Worm (Caenorhabditis elegans) whole organism, young adult: Measurements from ENCODE around the gene upb-1.

Experiments used
- B0019.2 ChIP-seq: fragments of 200-800 bp; sonication (Bioruptor generic); conservative IDR thresholded peaks from 2 replicates; pipeline ENCODE4 v1.3.6; 2022; ENCODE audit warnings: missing genetic modification reagents, missing genetic modification characterization, missing compliant biosample characterization
- B0261.1 ChIP-seq: sonication (generic microtip); optimal IDR thresholded peaks from 2 replicates; lab custom pipeline; 2016; ENCODE audit warnings: mild to moderate bottlenecking, missing genetic modification characterization, moderate library complexity, missing compliant biosample characterization
- F33H1.4 ChIP-seq: fragments of 200-800 bp; sonication (Bioruptor generic); IDR thresholded peaks from 2 replicates; pipeline ENCODE4 v1.3.6; 2022; ENCODE audit warnings: missing genetic modification reagents, missing genetic modification characterization, missing compliant biosample characterization
- F55B11.4 ChIP-seq: sonication (generic microtip); optimal IDR thresholded peaks from 2 replicates; lab custom pipeline; 2016; ENCODE audit warnings: missing compliant biosample characterization, missing genetic modification characterization, borderline replicate concordance; ENCODE audit not compliant: insufficient read depth
- K11D2.4 ChIP-seq: fragments of 200-800 bp; sonication (Bioruptor generic); IDR thresholded peaks from 2 replicates; pipeline ENCODE4 v1.3.6; 2022; ENCODE audit warnings: missing genetic modification reagents, missing genetic modification characterization, missing compliant biosample characterization
- T07F8.4 ChIP-seq: sonication (generic microtip); optimal IDR thresholded peaks from 2 replicates; lab custom pipeline; 2016; ENCODE audit warnings: mild to moderate bottlenecking, missing genetic modification characterization, moderate library complexity, missing compliant biosample characterization
- Y53G8AR.9 ChIP-seq: fragments of 200-800 bp; sonication (Bioruptor generic); conservative IDR thresholded peaks from 2 replicates; pipeline ENCODE4 v1.3.6; 2022; ENCODE audit warnings: missing genetic modification reagents, missing genetic modification characterization, missing compliant biosample characterization
- Y56A3A.18 ChIP-seq: fragments of 200-800 bp; sonication (Bioruptor generic); IDR thresholded peaks from 2 replicates; pipeline ENCODE4 v1.3.6; 2022; ENCODE audit warnings: missing genetic modification reagents, missing genetic modification characterization, missing compliant biosample characterization
- Y79H2A.3 ChIP-seq: fragments of 200-800 bp; sonication (Bioruptor generic); conservative IDR thresholded peaks from 2 replicates; pipeline ENCODE4 v1.3.6; 2022; ENCODE audit warnings: missing genetic modification reagents, missing genetic modification characterization, missing compliant biosample characterization
- aptf-2 ChIP-seq: fragments of 200-800 bp; sonication (Bioruptor generic); conservative IDR thresholded peaks from 2 replicates; pipeline ENCODE4 v1.3.6; 2022; ENCODE audit warnings: missing genetic modification reagents, missing genetic modification characterization, missing compliant biosample characterization
- attf-5 ChIP-seq: fragments of 200-800 bp; sonication (Bioruptor generic); optimal IDR thresholded peaks from 2 replicates; lab custom pipeline; 2018; ENCODE audit warnings: mild to moderate bottlenecking, missing genetic modification characterization, missing compliant biosample characterization
- cebp-1 ChIP-seq, 2 experiments: fragments of 200-800 bp in 1 of 2; sonication (Bioruptor generic) in 1 of 2; sonication (generic microtip) in 1 of 2; IDR thresholded peaks in 1 of 2; optimal IDR thresholded peaks in 1 of 2; 2 replicates each; pipeline versions ENCODE4 v1.3.6 to Lab custom; 2017 to 2022; ENCODE audit warnings: missing compliant biosample characterization in 2 of 2, missing genetic modification characterization in 2 of 2, mild to moderate bottlenecking in 1 of 2, missing genetic modification reagents in 1 of 2, moderate library complexity in 1 of 2
- cebp-2 ChIP-seq: fragments of 200-800 bp; sonication (Bioruptor generic); IDR thresholded peaks from 2 replicates; pipeline ENCODE4 v1.3.6; 2022; ENCODE audit warnings: missing genetic modification characterization, missing compliant biosample characterization
- ceh-100 ChIP-seq: fragments of 200-800 bp; sonication (Bioruptor generic); IDR thresholded peaks from 2 replicates; pipeline ENCODE4 v1.3.6; 2022; ENCODE audit warnings: missing genetic modification reagents, missing genetic modification characterization, missing compliant biosample characterization
- ceh-27 ChIP-seq: fragments of 200-800 bp; sonication (Bioruptor generic); optimal IDR thresholded peaks from 2 replicates; lab custom pipeline; 2018; ENCODE audit warnings: mild to moderate bottlenecking, missing genetic modification characterization, moderate library complexity, missing compliant biosample characterization
- ceh-79 ChIP-seq: sonication (generic microtip); optimal IDR thresholded peaks from 2 replicates; lab custom pipeline; 2017; ENCODE audit warnings: mild to moderate bottlenecking, missing genetic modification characterization, missing compliant biosample characterization
- die-1 ChIP-seq: sonication (generic microtip); optimal IDR thresholded peaks from 2 replicates; lab custom pipeline; 2016; ENCODE audit warnings: missing genotype, mild to moderate bottlenecking, missing genetic modification characterization, missing compliant biosample characterization
- egl-44 ChIP-seq: fragments of 200-800 bp; sonication (Bioruptor generic); IDR thresholded peaks from 2 replicates; pipeline ENCODE4 v1.3.6; 2022; ENCODE audit warnings: missing genetic modification reagents, missing genetic modification characterization, missing compliant biosample characterization
- egrh-3 ChIP-seq: fragments of 200-800 bp; sonication (Bioruptor generic); IDR thresholded peaks from 2 replicates; pipeline ENCODE4 v1.3.6; 2022; ENCODE audit warnings: missing genetic modification reagents, missing genetic modification characterization, missing compliant biosample characterization
- ekl-4 ChIP-seq: fragments of 200-800 bp; sonication (Bioruptor generic); IDR thresholded peaks from 2 replicates; pipeline ENCODE4 v1.3.6; 2022; ENCODE audit warnings: missing genetic modification reagents, missing genetic modification characterization, missing compliant biosample characterization
- him-1 ChIP-seq: sonication (generic microtip); optimal IDR thresholded peaks from 2 replicates; lab custom pipeline; 2016; ENCODE audit warnings: missing genotype, missing genetic modification reagents, missing genetic modification characterization, missing compliant biosample characterization
- hlh-12 ChIP-seq: sonication (generic microtip); optimal IDR thresholded peaks from 2 replicates; lab custom pipeline; 2016; ENCODE audit warnings: missing genetic modification characterization, missing compliant biosample characterization
- hlh-26 ChIP-seq: fragments of 200-800 bp; sonication (Bioruptor generic); conservative IDR thresholded peaks from 2 replicates; pipeline ENCODE4 v1.3.6; 2022; ENCODE audit warnings: missing genetic modification reagents, missing genetic modification characterization, missing compliant biosample characterization
- lin-26 ChIP-seq: fragments of 200-800 bp; sonication (Bioruptor generic); IDR thresholded peaks from 2 replicates; pipeline ENCODE4 v1.3.6; 2022; ENCODE audit warnings: missing genetic modification reagents, missing genetic modification characterization, missing compliant biosample characterization
- lin-54 ChIP-seq: fragments of 200-800 bp; sonication (Bioruptor generic); optimal IDR thresholded peaks from 2 replicates; lab custom pipeline; 2018; ENCODE audit warnings: mild to moderate bottlenecking, missing genetic modification characterization, missing compliant biosample characterization
- lir-1 ChIP-seq: fragments of 200-800 bp; sonication (Bioruptor generic); conservative IDR thresholded peaks from 2 replicates; pipeline ENCODE4 v1.3.6; 2022; ENCODE audit warnings: missing genetic modification reagents, missing genetic modification characterization, missing compliant biosample characterization
- lsl-1 ChIP-seq: fragments of 200-800 bp; sonication (Bioruptor generic); optimal IDR thresholded peaks from 2 replicates; lab custom pipeline; 2018; ENCODE audit warnings: mild to moderate bottlenecking, missing genetic modification characterization, moderate library complexity, missing compliant biosample characterization
- madf-6 ChIP-seq: fragments of 200-800 bp; sonication (Bioruptor generic); IDR thresholded peaks from 2 replicates; pipeline ENCODE4 v1.3.6; 2022; ENCODE audit warnings: missing genetic modification reagents, missing genetic modification characterization, missing compliant biosample characterization
- madf-8 ChIP-seq: fragments of 200-800 bp; sonication (Bioruptor generic); conservative IDR thresholded peaks from 2 replicates; pipeline ENCODE4 v1.3.6; 2022; ENCODE audit warnings: missing genetic modification reagents, missing genetic modification characterization, missing compliant biosample characterization
- nfya-1 ChIP-seq: sonication (generic microtip); optimal IDR thresholded peaks from 2 replicates; lab custom pipeline; 2017; ENCODE audit warnings: antibody characterized with exemption, missing compliant biosample characterization, missing genetic modification characterization, borderline replicate concordance; ENCODE audit not compliant: insufficient read depth
- nfya-2 ChIP-seq: fragments of 200-800 bp; sonication (Bioruptor generic); IDR thresholded peaks from 2 replicates; pipeline ENCODE4 v1.3.6; 2022; ENCODE audit warnings: missing genetic modification reagents, missing genetic modification characterization, missing compliant biosample characterization
- nfyb-1 ChIP-seq: fragments of 200-800 bp; sonication (Bioruptor generic); IDR thresholded peaks from 2 replicates; pipeline ENCODE4 v1.3.6; 2022; ENCODE audit warnings: missing genetic modification reagents, missing genetic modification characterization, missing compliant biosample characterization
- nhr-80 ChIP-seq: sonication (generic microtip); optimal IDR thresholded peaks from 2 replicates; lab custom pipeline; 2016; ENCODE audit warnings: missing genetic modification characterization, missing compliant biosample characterization
- rpc-1 ChIP-seq, 2 experiments: fragments of 150-350 bp in 1 of 2; sonication (generic microtip) in 1 of 2; optimal IDR thresholded peaks; 2 replicates each; lab custom pipeline; 2014 to 2018; ENCODE audit warnings: missing biosample characterization in 1 of 2, missing genetic modification characterization in 1 of 2, missing genetic modification reagents in 1 of 2, missing genotype in 1 of 2
- snpc-1.1 ChIP-seq: sonication (generic microtip); optimal IDR thresholded peaks from 2 replicates; lab custom pipeline; 2017; ENCODE audit warnings: missing genetic modification characterization, mild to moderate bottlenecking, missing compliant biosample characterization, antibody characterized with exemption, moderate library complexity, missing genotype, missing genetic modification reagents; ENCODE audit not compliant: insufficient read depth
- snpc-3.4 ChIP-seq: sonication (generic microtip); optimal IDR thresholded peaks from 2 replicates; lab custom pipeline; 2017; ENCODE audit warnings: missing genetic modification characterization, mild to moderate bottlenecking, missing compliant biosample characterization, antibody characterized with exemption, moderate library complexity, missing genotype, missing genetic modification reagents
- sptf-2 ChIP-seq: fragments of 200-800 bp; sonication (Bioruptor generic); optimal IDR thresholded peaks from 2 replicates; lab custom pipeline; 2018; ENCODE audit warnings: mild to moderate bottlenecking, missing genetic modification characterization, missing compliant biosample characterization
- ztf-22 ChIP-seq: fragments of 200-800 bp; sonication (Bioruptor generic); optimal IDR thresholded peaks from 2 replicates; lab custom pipeline; 2018; ENCODE audit warnings: mild to moderate bottlenecking, missing genetic modification characterization, moderate library complexity, missing compliant biosample characterization
- ztf-25 ChIP-seq: fragments of 200-800 bp; sonication (Bioruptor generic); IDR thresholded peaks from 2 replicates; pipeline ENCODE4 v1.3.6; 2022; ENCODE audit warnings: missing genetic modification reagents, missing genetic modification characterization, missing compliant biosample characterization
- ztf-3 ChIP-seq: fragments of 200-800 bp; sonication (Bioruptor generic); optimal IDR thresholded peaks from 2 replicates; lab custom pipeline; 2018; ENCODE audit warnings: mild to moderate bottlenecking, missing genetic modification characterization, missing compliant biosample characterization

The upb-1 gene

DNA sequence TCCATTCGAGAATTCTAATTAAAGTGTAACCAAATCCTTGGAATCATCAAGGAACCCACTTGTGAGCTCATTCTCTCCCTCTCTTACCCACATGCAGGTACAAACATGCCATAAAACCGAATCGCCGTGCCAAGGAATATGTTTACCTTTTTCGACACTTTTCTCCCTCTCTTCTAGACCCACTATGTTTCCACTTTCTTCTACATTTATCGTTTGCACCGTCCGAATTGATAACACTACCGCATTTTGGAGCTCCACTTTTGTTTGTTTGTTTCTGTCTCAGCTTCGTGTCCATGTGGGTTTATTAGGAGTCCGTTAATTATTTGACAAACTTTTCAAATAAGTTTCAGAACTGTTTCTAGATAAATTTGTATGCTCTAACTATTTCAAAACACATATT is 8.0 kb downstream of the upb-1 start:
- TF ChIP-seq nhr-80 (tag; lab: Kevin White, UChicago): peak; percentile 13
- no peak for TF ChIP-seq snpc-3.4 (tag; lab: Kevin White, UChicago)

- TF ChIP-seq F55B11.4 (tag; lab: Kevin White, UChicago): no peak
- no peak for TF ChIP-seq madf-6 (GFP tag; lab: Robert Waterston, UW)
These were observed 8.9 kb downstream of the upb-1 start, which contains the start of gene scly-1 for ce11 chrII:6281002-6281401. Gene scly-1 (minus strand): TSS chrII:6281102.

- TF ChIP-seq egl-44 (GFP tag; lab: Robert Waterston, UW): no peak
- 0 out of 2 replicates have a peak, but pooled peaks have one; percentile 15 for TF ChIP-seq nfyb-1 (GFP tag; lab: Robert Waterston, UW)
- no peak for TF ChIP-seq hlh-26
These were observed 16.0 kb downstream of the upb-1 start, which contains the start of gene bpl-1 for ce11 chrII:6273916-6274315. Gene bpl-1 (plus strand): TSS chrII:6274216.

ce11 chrII:6269805-6270414 is 20.0 kb downstream of the upb-1 start, which contains the start of gene F13H8.2:
Gene F13H8.2 (plus strand): TSS chrII:6270364.
- TF ChIP-seq him-1 (tag; lab: Kevin White, UChicago) (peak; percentile 19), ceh-27 (peak; percentile 69), Y53G8AR.9 (GFP tag; lab: Robert Waterston, UW) (peak; percentile 61; the same call in 1 of the 2 replicates), ekl-4 (GFP tag; lab: Robert Waterston, UW) (peak; percentile 86), ceh-79 (no peak), hlh-12 (tag; lab: Kevin White, UChicago) (no peak), madf-8 (peak; percentile 68), lin-54 (GFP tag; lab: Kevin White, UChicago) (peak; percentile 96), ztf-22 (no peak), snpc-1.1 (no peak), B0019.2 (GFP tag; lab: Robert Waterston, UW) (peak; percentile 84), Y56A3A.18 (GFP tag; lab: Robert Waterston, UW) (0 out of 2 replicates have a peak, but pooled peaks have one; percentile 69), nfya-2 (no peak), die-1 (tag; lab: Kevin White, UChicago) (no peak), aptf-2 (peak; percentile 89; the same call in 1 of the 2 replicates), attf-5 (GFP tag; lab: Kevin White, UChicago) (peak; percentile 84), Y79H2A.3 (GFP tag; lab: Robert Waterston, UW) (no peak), ztf-25 (GFP tag; lab: Robert Waterston, UW) (peak; percentile 76; the same call in 1 of the 2 replicates), F33H1.4 (GFP tag; lab: Robert Waterston, UW) (peak; percentile 73), cebp-1 (GFP tag; IDR thresholded peaks at IDR 0.05; lab: Robert Waterston, UW) (peak; percentile 48; the same call in 1 of the 2 replicates), cebp-1 (tag; optimal IDR thresholded peaks at IDR 0.05; lab: Kevin White, UChicago) (no peak), sptf-2 (GFP tag; lab: Kevin White, UChicago) (no peak), ztf-3 (no peak), lir-1 (peak; percentile 69), T07F8.4 (no peak), madf-6 (GFP tag; lab: Robert Waterston, UW) (peak; percentile 82), cebp-2 (GFP tag; lab: Robert Waterston, UW) (0 out of 2 replicates have a peak, but pooled peaks have one; percentile 32), K11D2.4 (GFP tag; lab: Robert Waterston, UW) (peak; percentile 84), nfya-1 (tag; lab: Kevin White, UChicago) (no peak), rpc-1 (optimal IDR thresholded peaks at IDR 0.05; lab: Kevin White, UChicago) (no peak), rpc-1 (tag; optimal IDR thresholded peaks at IDR 0.05; lab: Kevin White, UChicago) (no peak), lin-26 (GFP tag; lab: Robert Waterston, UW) (no peak), ceh-100 (peak; percentile 98), lsl-1 (peak; percentile 63), B0261.1 (tag; lab: Kevin White, UChicago) (no peak), egrh-3 (GFP tag; lab: Robert Waterston, UW) (peak; percentile 75)
